Fruit fly (Drosophila melanogaster): ENCODE measurements around the gene CG2519.

Gene CG2519

dm6 chr3R:5550452-5550851 is 2.9 kb upstream of the CG2519 start (continued):
- TF ChIP-seq CG33557 (GFP tag; optimal IDR thresholded peaks at IDR 0.05) (no peak), CG17385 (GFP tag; optimal IDR thresholded peaks at IDR 0.05) (no peak), CG2116 (GFP tag; optimal IDR thresholded peaks at IDR 0.05) (peak; percentile 81), gce (GFP tag; IDR thresholded peaks at IDR 0.05) (no peak), Dref (GFP tag; IDR thresholded peaks at IDR 0.05) (peak; percentile 90), CG2202 (tag; optimal IDR thresholded peaks at IDR 0.05) (no peak), sd (tag; optimal IDR thresholded peaks at IDR 0.05) (no peak), cad (GFP tag; optimal IDR thresholded peaks at IDR 0.05) (no peak), Hmx (GFP tag; optimal IDR thresholded peaks at IDR 0.05) (no peak), CG11085 (GFP tag; IDR thresholded peaks at IDR 0.05) (no peak), CG3407 (GFP tag; optimal IDR thresholded peaks at IDR 0.05) (no peak), Usf (GFP tag; optimal IDR thresholded peaks at IDR 0.05) (no peak), Camta (GFP tag; optimal IDR thresholded peaks at IDR 0.05) (no peak), MBD-R2 (GFP tag; IDR thresholded peaks at IDR 0.05) (peak; percentile 61; the same call in 1 of the 2 replicates), inv (GFP tag; IDR thresholded peaks at IDR 0.05; ENCODE audit: partially characterized antibody) (peak; percentile 41; the same call in 1 of the 2 replicates), Deaf1 (tag; optimal IDR thresholded peaks at IDR 0.05) (no peak), chinmo (GFP tag; IDR thresholded peaks at IDR 0.05; ENCODE audit: partially characterized antibody) (0 out of 4 replicates have a peak, but pooled peaks have one; percentile 55), CG16813 (GFP tag; IDR thresholded peaks at IDR 0.05; ENCODE audit: partially characterized antibody) (peak; percentile 72), bab2 (GFP tag; optimal IDR thresholded peaks at IDR 0.05) (no peak), cas (GFP tag; IDR thresholded peaks at IDR 0.05) (no peak), ems (GFP tag; optimal IDR thresholded peaks at IDR 0.05) (no peak), Sox102F (GFP tag; optimal IDR thresholded peaks at IDR 0.05) (no peak), PHDP (tag; optimal IDR thresholded peaks at IDR 0.05) (no peak), eve (GFP tag; optimal IDR thresholded peaks at IDR 0.05) (no peak), Nf-YB (GFP tag; optimal IDR thresholded peaks at IDR 0.05) (no peak), CG15011 (GFP tag; optimal IDR thresholded peaks at IDR 0.05) (no peak), CG15601 (tag; optimal IDR thresholded peaks at IDR 0.05) (no peak), Doc2 (GFP tag; IDR thresholded peaks at IDR 0.05) (no peak), chm (GFP tag; IDR thresholded peaks at IDR 0.05) (no peak), HmgZ (tag; optimal IDR thresholded peaks at IDR 0.05) (peak; percentile 11), oc (tag; optimal IDR thresholded peaks at IDR 0.05) (no peak), caup (GFP tag; optimal IDR thresholded peaks at IDR 0.05; ENCODE audit: severe bottlenecking) (no peak), ara (GFP tag; IDR thresholded peaks at IDR 0.05) (no peak), Doc3 (GFP tag; IDR thresholded peaks at IDR 0.05; ENCODE audit: partially characterized antibody) (peak; percentile 48), kah (GFP tag; optimal IDR thresholded peaks at IDR 0.05) (no peak), Oaz (GFP tag; IDR thresholded peaks at IDR 0.05) (no peak), NFAT (GFP tag; IDR thresholded peaks at IDR 0.05) (no peak), CG13775 (GFP tag; optimal IDR thresholded peaks at IDR 0.05) (no peak), Fer3 (tag; optimal IDR thresholded peaks at IDR 0.05) (no peak), knrl (GFP tag; IDR thresholded peaks at IDR 0.05; ENCODE audit: partially characterized antibody) (peak; percentile 51; the same call in 1 of the 3 replicates), CG11696 (GFP tag; IDR thresholded peaks at IDR 0.05) (no peak), CG7963 (GFP tag; IDR thresholded peaks at IDR 0.05; ENCODE audit: partially characterized antibody) (peak; percentile 54; the same call in 1 of the 3 replicates), CG30431 (GFP tag; optimal IDR thresholded peaks at IDR 0.05) (no peak), peb (GFP tag; IDR thresholded peaks at IDR 0.05) (no peak), Hr78 (GFP tag; optimal IDR thresholded peaks at IDR 0.05) (no peak), lilli (GFP tag; optimal IDR thresholded peaks at IDR 0.05) (no peak), Lim3 (GFP tag; IDR thresholded peaks at IDR 0.05) (no peak), tin (GFP tag; optimal IDR thresholded peaks at IDR 0.05) (no peak), nerfin-2 (GFP tag; IDR thresholded peaks at IDR 0.05; ENCODE audit: partially characterized antibody) (peak; percentile 57; the same call in 1 of the 2 replicates), phol (tag; optimal IDR thresholded peaks at IDR 0.05) (peak; percentile 28)

Data from whole organism, embryonic.